Worm (Caenorhabditis elegans) whole organism, young adult: ENCODE data around the gene nas-9.

ENCODE experiments used
- B0019.2 ChIP-seq: fragments of 200-800 bp; sonication (Bioruptor generic); conservative IDR thresholded peaks from 2 replicates; pipeline ENCODE4 v1.3.6; 2022; ENCODE audit warnings: missing genetic modification reagents, missing genetic modification characterization, missing compliant biosample characterization
- B0261.1 ChIP-seq: sonication (generic microtip); optimal IDR thresholded peaks from 2 replicates; lab custom pipeline; 2016; ENCODE audit warnings: mild to moderate bottlenecking, missing genetic modification characterization, moderate library complexity, missing compliant biosample characterization
- B0336.3 ChIP-seq: fragments of 200-800 bp; sonication (Bioruptor generic); IDR thresholded peaks from 2 replicates; pipeline ENCODE4 v1.3.6; 2022; ENCODE audit warnings: missing genetic modification characterization, missing compliant biosample characterization
- C06A6.2 ChIP-seq: fragments of 200-800 bp; sonication (Bioruptor generic); conservative IDR thresholded peaks from 2 replicates; pipeline ENCODE4 v1.3.6; 2022; ENCODE audit warnings: missing genetic modification characterization, missing compliant biosample characterization
- F22D6.2 ChIP-seq: sonication (generic microtip); optimal IDR thresholded peaks from 2 replicates; lab custom pipeline; 2016; ENCODE audit warnings: mild to moderate bottlenecking, missing genetic modification characterization, missing compliant biosample characterization
- F37B4.10 ChIP-seq: fragments of 200-800 bp; sonication (Bioruptor generic); IDR thresholded peaks from 2 replicates; pipeline ENCODE4 v1.3.6; 2022; ENCODE audit warnings: missing genetic modification characterization, missing compliant biosample characterization
- F39B2.1 ChIP-seq: fragments of 200-800 bp; sonication (Bioruptor generic); IDR thresholded peaks from 2 replicates; pipeline ENCODE4 v1.3.6; 2022; ENCODE audit warnings: missing genetic modification reagents, missing genetic modification characterization, missing compliant biosample characterization
- F55B11.4 ChIP-seq: sonication (generic microtip); optimal IDR thresholded peaks from 2 replicates; lab custom pipeline; 2016; ENCODE audit warnings: missing compliant biosample characterization, missing genetic modification characterization, borderline replicate concordance; ENCODE audit not compliant: insufficient read depth
- F57C9.4 ChIP-seq: sonication (generic microtip); optimal IDR thresholded peaks from 2 replicates; lab custom pipeline; 2017; ENCODE audit warnings: mild to moderate bottlenecking, missing genetic modification characterization, missing compliant biosample characterization
- K11D2.4 ChIP-seq: fragments of 200-800 bp; sonication (Bioruptor generic); IDR thresholded peaks from 2 replicates; pipeline ENCODE4 v1.3.6; 2022; ENCODE audit warnings: missing genetic modification reagents, missing genetic modification characterization, missing compliant biosample characterization
- ama-1 ChIP-seq, 3 experiments: fragments of 150-350 bp in 1 of 3; sonication (generic microtip) in 2 of 3; optimal IDR thresholded peaks; 2 replicates each; lab custom pipeline; 2014 to 2018; ENCODE audit warnings: missing biosample characterization in 2 of 3, missing genetic modification characterization in 2 of 3, missing genetic modification reagents in 2 of 3
- aptf-2 ChIP-seq: fragments of 200-800 bp; sonication (Bioruptor generic); conservative IDR thresholded peaks from 2 replicates; pipeline ENCODE4 v1.3.6; 2022; ENCODE audit warnings: missing genetic modification reagents, missing genetic modification characterization, missing compliant biosample characterization
- athp-1 ChIP-seq: sonication (generic microtip); optimal IDR thresholded peaks from 2 replicates; lab custom pipeline; 2017; ENCODE audit warnings: mild to moderate bottlenecking, missing genetic modification characterization, missing compliant biosample characterization
- attf-3 ChIP-seq: fragments of 200-800 bp; sonication (Bioruptor generic); conservative IDR thresholded peaks from 2 replicates; pipeline ENCODE4 v1.3.6; 2022; ENCODE audit warnings: missing genetic modification reagents, missing genetic modification characterization, missing compliant biosample characterization
- attf-5 ChIP-seq: fragments of 200-800 bp; sonication (Bioruptor generic); optimal IDR thresholded peaks from 2 replicates; lab custom pipeline; 2018; ENCODE audit warnings: mild to moderate bottlenecking, missing genetic modification characterization, missing compliant biosample characterization
- attf-6 ChIP-seq: fragments of 200-800 bp; sonication (Bioruptor generic); IDR thresholded peaks from 2 replicates; pipeline ENCODE4 v1.3.6; 2022; ENCODE audit warnings: missing genetic modification reagents, missing genetic modification characterization, missing compliant biosample characterization
- bed-1 ChIP-seq: fragments of 200-800 bp; sonication (Bioruptor generic); IDR thresholded peaks from 2 replicates; pipeline ENCODE4 v1.3.6; 2022; ENCODE audit warnings: missing genetic modification reagents, missing genetic modification characterization, missing compliant biosample characterization
- cebp-1 ChIP-seq, 2 experiments: fragments of 200-800 bp in 1 of 2; sonication (Bioruptor generic) in 1 of 2; sonication (generic microtip) in 1 of 2; IDR thresholded peaks in 1 of 2; optimal IDR thresholded peaks in 1 of 2; 2 replicates each; pipeline versions ENCODE4 v1.3.6 to Lab custom; 2017 to 2022; ENCODE audit warnings: missing compliant biosample characterization in 2 of 2, missing genetic modification characterization in 2 of 2, mild to moderate bottlenecking in 1 of 2, missing genetic modification reagents in 1 of 2, moderate library complexity in 1 of 2
- cebp-2 ChIP-seq: fragments of 200-800 bp; sonication (Bioruptor generic); IDR thresholded peaks from 2 replicates; pipeline ENCODE4 v1.3.6; 2022; ENCODE audit warnings: missing genetic modification characterization, missing compliant biosample characterization
- ceh-100 ChIP-seq: fragments of 200-800 bp; sonication (Bioruptor generic); IDR thresholded peaks from 2 replicates; pipeline ENCODE4 v1.3.6; 2022; ENCODE audit warnings: missing genetic modification reagents, missing genetic modification characterization, missing compliant biosample characterization
- ceh-27 ChIP-seq: fragments of 200-800 bp; sonication (Bioruptor generic); optimal IDR thresholded peaks from 2 replicates; lab custom pipeline; 2018; ENCODE audit warnings: mild to moderate bottlenecking, missing genetic modification characterization, moderate library complexity, missing compliant biosample characterization
- ceh-58 ChIP-seq: fragments of 200-800 bp; sonication (Bioruptor generic); IDR thresholded peaks from 2 replicates; pipeline ENCODE4 v1.3.6; 2022; ENCODE audit warnings: missing genetic modification characterization, missing compliant biosample characterization
- ceh-91 ChIP-seq: fragments of 200-800 bp; sonication (Bioruptor generic); IDR thresholded peaks from 2 replicates; pipeline ENCODE4 v1.3.6; 2022; ENCODE audit warnings: missing genetic modification reagents, missing genetic modification characterization, missing compliant biosample characterization
- gei-17 ChIP-seq: fragments of 200-800 bp; sonication (Bioruptor generic); optimal IDR thresholded peaks from 2 replicates; lab custom pipeline; 2018; ENCODE audit warnings: mild to moderate bottlenecking, missing genetic modification characterization, missing compliant biosample characterization
- lag-1 ChIP-seq: fragments of 200-800 bp; sonication (Bioruptor generic); IDR thresholded peaks from 2 replicates; pipeline ENCODE4 v1.3.6; 2022; ENCODE audit warnings: missing genetic modification reagents, missing genetic modification characterization, missing compliant biosample characterization
- lin-26 ChIP-seq: fragments of 200-800 bp; sonication (Bioruptor generic); IDR thresholded peaks from 2 replicates; pipeline ENCODE4 v1.3.6; 2022; ENCODE audit warnings: missing genetic modification reagents, missing genetic modification characterization, missing compliant biosample characterization
- mes-4 ChIP-seq: sonication (generic microtip); optimal IDR thresholded peaks from 2 replicates; lab custom pipeline; 2016; ENCODE audit warnings: missing genotype, missing genetic modification characterization, missing compliant biosample characterization
- mxl-1 ChIP-seq: sonication (generic microtip); optimal IDR thresholded peaks from 2 replicates; lab custom pipeline; 2016; ENCODE audit warnings: missing genetic modification characterization, missing compliant biosample characterization
- nhr-27 ChIP-seq: fragments of 200-800 bp; sonication (Bioruptor generic); optimal IDR thresholded peaks from 2 replicates; lab custom pipeline; 2018; ENCODE audit warnings: mild to moderate bottlenecking, missing genetic modification characterization, moderate library complexity, missing compliant biosample characterization
- rpc-1 ChIP-seq, 2 experiments: fragments of 150-350 bp in 1 of 2; sonication (generic microtip) in 1 of 2; optimal IDR thresholded peaks; 2 replicates each; lab custom pipeline; 2014 to 2018; ENCODE audit warnings: missing biosample characterization in 1 of 2, missing genetic modification characterization in 1 of 2, missing genetic modification reagents in 1 of 2, missing genotype in 1 of 2
- snpc-1.3 ChIP-seq: sonication (generic microtip); optimal IDR thresholded peaks from 2 replicates; lab custom pipeline; 2017; ENCODE audit warnings: missing genetic modification characterization, mild to moderate bottlenecking, missing compliant biosample characterization, antibody characterized with exemption, moderate library complexity, missing genotype, missing genetic modification reagents; ENCODE audit not compliant: insufficient read depth
- sptf-2 ChIP-seq: fragments of 200-800 bp; sonication (Bioruptor generic); optimal IDR thresholded peaks from 2 replicates; lab custom pipeline; 2018; ENCODE audit warnings: mild to moderate bottlenecking, missing genetic modification characterization, missing compliant biosample characterization
- unc-62 ChIP-seq: fragments of 150-350 bp; optimal IDR thresholded peaks from 2 replicates; lab custom pipeline; 2014; ENCODE audit warnings: missing biosample characterization, missing genetic modification reagents, missing genetic modification characterization
- zim-3 ChIP-seq: sonication (generic microtip); optimal IDR thresholded peaks from 2 replicates; lab custom pipeline; 2017; ENCODE audit warnings: mild to moderate bottlenecking, missing genetic modification characterization, moderate library complexity, missing compliant biosample characterization

The nas-9 gene

DNA sequence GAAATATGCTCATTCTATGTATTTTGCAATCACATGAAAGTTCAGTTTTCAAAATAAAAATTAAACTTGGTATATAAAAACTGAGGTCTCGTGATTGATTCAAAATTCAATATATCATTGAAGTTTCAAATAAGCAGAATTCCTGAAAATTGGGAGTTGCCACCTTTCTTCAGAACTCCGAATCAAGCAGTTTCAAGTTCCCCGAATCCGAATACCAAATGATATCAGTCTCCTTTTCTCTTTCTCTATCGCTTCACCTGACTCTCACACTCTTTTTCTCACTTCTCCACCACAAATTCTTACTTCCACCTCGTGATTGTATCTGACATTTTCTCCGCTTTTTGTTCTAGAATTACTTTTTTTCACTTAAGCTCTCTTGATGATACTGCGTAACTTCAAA is 45.5 kb downstream of the nas-9 start, which contains the start of gene R02F11.2:
Gene R02F11.2 (plus strand): TSS at position 292 of the 400 bp plus-strand sequence.
- TF ChIP-seq mxl-1 (no peak), B0261.1 (tag; lab: Kevin White, UChicago) (no peak), F37B4.10 (GFP tag; lab: Robert Waterston, UW) (no peak), cebp-2 (no peak), F55B11.4 (tag; lab: Kevin White, UChicago) (no peak), K11D2.4 (GFP tag; lab: Robert Waterston, UW) (no peak), bed-1 (GFP tag; lab: Robert Waterston, UW) (no peak), C06A6.2 (GFP tag; lab: Robert Waterston, UW) (no peak), ceh-91 (GFP tag; lab: Robert Waterston, UW) (no peak), mes-4 (tag; lab: Kevin White, UChicago) (no peak), B0019.2 (GFP tag; lab: Robert Waterston, UW) (no peak), attf-6 (GFP tag; lab: Robert Waterston, UW) (no peak), aptf-2 (GFP tag; lab: Robert Waterston, UW) (no peak), lag-1 (GFP tag; lab: Robert Waterston, UW) (no peak), zim-3 (tag; lab: Kevin White, UChicago) (no peak), gei-17 (GFP tag; lab: Kevin White, UChicago) (no peak), F39B2.1 (GFP tag; lab: Robert Waterston, UW) (no peak)

ce11 chrV:4791569-4791968 is 48.2 kb downstream of the nas-9 start, which contains the start of gene R02F11.11:
TSS of gene R02F11.11 (plus strand) at chrV:4791869.
- TF ChIP-seq ama-1 (optimal IDR thresholded peaks at IDR 0.05; lab: Kevin White, UChicago) (no peak), ama-1 (GFP tag; optimal IDR thresholded peaks at IDR 0.05; lab: Kevin White, UChicago) (no peak), attf-5 (GFP tag; lab: Kevin White, UChicago) (no peak), sptf-2 (GFP tag; lab: Kevin White, UChicago) (no peak), cebp-1 (GFP tag; IDR thresholded peaks at IDR 0.05; lab: Robert Waterston, UW) (no peak), cebp-1 (tag; optimal IDR thresholded peaks at IDR 0.05; lab: Kevin White, UChicago) (no peak), ceh-58 (GFP tag; lab: Robert Waterston, UW) (no peak), athp-1 (no peak), ceh-27 (GFP tag; lab: Kevin White, UChicago) (no peak), rpc-1 (optimal IDR thresholded peaks at IDR 0.05; lab: Kevin White, UChicago) (no peak), rpc-1 (tag; optimal IDR thresholded peaks at IDR 0.05; lab: Kevin White, UChicago) (no peak), lin-26 (no peak), F57C9.4 (tag; lab: Kevin White, UChicago) (no peak), ceh-100 (GFP tag; lab: Robert Waterston, UW) (no peak), F55B11.4 (tag; lab: Kevin White, UChicago) (no peak), B0336.3 (no peak), attf-3 (GFP tag; lab: Robert Waterston, UW) (no peak), snpc-1.3 (tag; lab: Kevin White, UChicago) (no peak)
- TF ChIP-seq, all 124 proteins: peak for 0

ce11 chrV:4790368-4790767 is 49.4 kb downstream of the nas-9 start, which contains the start of gene R02F11.12:
TSS of gene R02F11.12 (plus strand) at chrV:4790668.
- TF ChIP-seq unc-62 (GFP tag; lab: Kevin White, UChicago) (no peak), attf-6 (GFP tag; lab: Robert Waterston, UW) (no peak), F22D6.2 (tag; lab: Kevin White, UChicago) (no peak), nhr-27 (tag; lab: Kevin White, UChicago) (no peak)
